Fruit fly (Drosophila melanogaster): ENCODE measurements around the gene AsnRS.

The AsnRS gene

dm6 chr2L:19126888-19127287 is 4.9 kb downstream of the AsnRS start:
- TF ChIP-seq Vsx2 (GFP tag; optimal IDR thresholded peaks at IDR 0.05; ENCODE audit: partially characterized antibody) = no peak
- no peak for TF ChIP-seq Hr78 (GFP tag; optimal IDR thresholded peaks at IDR 0.05)
- no peak for TF ChIP-seq Hnf4 (GFP tag; optimal IDR thresholded peaks at IDR 0.05)
- TF ChIP-seq Hr83 (GFP tag; optimal IDR thresholded peaks at IDR 0.05; ENCODE audit: poor library complexity, severe bottlenecking) = no peak
- no peak for TF ChIP-seq rgr (GFP tag; optimal IDR thresholded peaks at IDR 0.05)
- TF ChIP-seq sv (GFP tag; optimal IDR thresholded peaks at IDR 0.05) = no peak
- TF ChIP-seq HLH106 (tag; optimal IDR thresholded peaks at IDR 0.05) = peak; percentile 70
- no peak for TF ChIP-seq N (GFP tag; optimal IDR thresholded peaks at IDR 0.05)
- TF ChIP-seq dsf (GFP tag; optimal IDR thresholded peaks at IDR 0.05; ENCODE audit: borderline replicate concordance) = no peak
- no peak for TF ChIP-seq h (GFP tag; optimal IDR thresholded peaks at IDR 0.05)
- no peak for TF ChIP-seq tai (GFP tag; optimal IDR thresholded peaks at IDR 0.05)
- TF ChIP-seq CG32264 (GFP tag; optimal IDR thresholded peaks at IDR 0.05) = no peak
- TF ChIP-seq br (GFP tag; optimal IDR thresholded peaks at IDR 0.05) = no peak
- no peak for TF ChIP-seq fru (GFP tag; optimal IDR thresholded peaks at IDR 0.05)
- no peak for TF ChIP-seq dl (GFP tag; optimal IDR thresholded peaks at IDR 0.05; ENCODE audit: insufficient read depth in 1 of 2, partially characterized antibody in 2 of 2)
- no peak for TF ChIP-seq Jra (GFP tag; optimal IDR thresholded peaks at IDR 0.05)
- TF ChIP-seq Dfd (GFP tag; optimal IDR thresholded peaks at IDR 0.05) = no peak
- no peak for TF ChIP-seq dmrt93B (GFP tag; optimal IDR thresholded peaks at IDR 0.05)
- no peak for TF ChIP-seq brk (GFP tag; optimal IDR thresholded peaks at IDR 0.05)
- TF ChIP-seq OdsH (GFP tag; optimal IDR thresholded peaks at IDR 0.05) = peak; percentile 5
- TF ChIP-seq CG9705 (GFP tag; optimal IDR thresholded peaks at IDR 0.05) = peak; percentile 54
- no peak for TF ChIP-seq Mio (GFP tag; optimal IDR thresholded peaks at IDR 0.05)
- TF ChIP-seq Dif (GFP tag; optimal IDR thresholded peaks at IDR 0.05; ENCODE audit: partially characterized antibody) = no peak
- TF ChIP-seq sage (GFP tag; optimal IDR thresholded peaks at IDR 0.05) = no peak
- peak; percentile 59 for TF ChIP-seq psq (GFP tag; optimal IDR thresholded peaks at IDR 0.05)
- TF ChIP-seq Sp1 (GFP tag; optimal IDR thresholded peaks at IDR 0.05) = peak; percentile 75
- no peak for TF ChIP-seq CrebA (GFP tag; optimal IDR thresholded peaks at IDR 0.05; ENCODE audit: borderline replicate concordance)
- TF ChIP-seq foxo (GFP tag; optimal IDR thresholded peaks at IDR 0.05) = no peak
- no peak for TF ChIP-seq woc (GFP tag; optimal IDR thresholded peaks at IDR 0.05)
- TF ChIP-seq Rel (GFP tag; optimal IDR thresholded peaks at IDR 0.05) = no peak
- TF ChIP-seq Rel (tag; optimal IDR thresholded peaks at IDR 0.05) = peak; percentile 63
- TF ChIP-seq pan (optimal IDR thresholded peaks at IDR 0.05) = no peak
- peak; percentile 98 for TF ChIP-seq Myc (optimal IDR thresholded peaks at IDR 0.05)
- TF ChIP-seq lola (GFP tag; optimal IDR thresholded peaks at IDR 0.05) = no peak
- no peak for TF ChIP-seq ey (GFP tag; optimal IDR thresholded peaks at IDR 0.05)
- TF ChIP-seq Abd-B (GFP tag; optimal IDR thresholded peaks at IDR 0.05) = no peak
- no peak for TF ChIP-seq jim (GFP tag; optimal IDR thresholded peaks at IDR 0.05)
- TF ChIP-seq usp (GFP tag; optimal IDR thresholded peaks at IDR 0.05) = no peak

dm6 chr2L:19123472-19124070 is 8.2 kb downstream of the AsnRS start, which contains the start of gene Phb1:
TSS of gene Phb1 (minus strand) at chr2L:19123869.
- peak; percentile 15 for TF ChIP-seq Myc (optimal IDR thresholded peaks at IDR 0.05)
- no peak for TF ChIP-seq foxo (GFP tag; optimal IDR thresholded peaks at IDR 0.05)

dm6 chr2L:19120984-19121383 is 10.8 kb downstream of the AsnRS start:
- TF ChIP-seq fru (GFP tag; optimal IDR thresholded peaks at IDR 0.05) (peak; percentile 41), CG32264 (GFP tag; optimal IDR thresholded peaks at IDR 0.05) (no peak), Hnf4 (GFP tag; optimal IDR thresholded peaks at IDR 0.05) (no peak), rgr (GFP tag; optimal IDR thresholded peaks at IDR 0.05) (no peak), OdsH (GFP tag; optimal IDR thresholded peaks at IDR 0.05) (peak; percentile 5), foxo (GFP tag; optimal IDR thresholded peaks at IDR 0.05) (peak in 1 of 2 experiments; percentile 26)

Measured in whole organism, wandering third instar larva.